Fruit fly (Drosophila melanogaster) whole organism, embryonic: ENCODE measurements around the gene CG7509.

Source experiments
- Adf1 ChIP-seq: fragments of 200-800 bp; sonication (Bioruptor generic); IDR thresholded peaks from 2 replicates; pipeline ENCODE4 v1.3.6; 2022; ENCODE audit warnings: missing biosample characterization, missing genetic modification characterization
- Atf6 ChIP-seq: fragments of 200-800 bp; sonication (Bioruptor generic); IDR thresholded peaks from 2 replicates; pipeline ENCODE4 v1.3.6; 2022; ENCODE audit warnings: missing biosample characterization, missing genetic modification characterization
- CG10654 ChIP-seq: fragments of 200-800 bp; sonication (Bioruptor generic); optimal IDR thresholded peaks from 2 replicates; lab custom pipeline; 2016; ENCODE audit warnings: missing biosample characterization, missing genetic modification characterization
- CG12942 ChIP-seq: fragments of 200-800 bp; sonication (Bioruptor generic); optimal IDR thresholded peaks from 3 replicates; lab custom pipeline; 2016; ENCODE audit warnings: missing biosample characterization, missing genetic modification characterization
- CG13287 ChIP-seq: fragments of 200-800 bp; sonication (Bioruptor generic); IDR thresholded peaks from 2 replicates; pipeline ENCODE4 v1.3.6; 2022; ENCODE audit warnings: missing biosample characterization, missing genetic modification characterization; ENCODE audit not compliant: partially characterized antibody
- CG13424 ChIP-seq: fragments of 200-800 bp; sonication (Bioruptor generic); optimal IDR thresholded peaks from 2 replicates; lab custom pipeline; 2019; ENCODE audit warnings: missing biosample characterization, mild to moderate bottlenecking, missing genetic modification characterization, moderate library complexity
- CG15696 ChIP-seq: fragments of 200-800 bp; sonication (Bioruptor generic); optimal IDR thresholded peaks from 2 replicates; lab custom pipeline; 2019; ENCODE audit warnings: missing biosample characterization, mild to moderate bottlenecking, missing genetic modification characterization, moderate library complexity
- CG16813 ChIP-seq: fragments of 200-800 bp; sonication (Bioruptor generic); IDR thresholded peaks from 3 replicates; pipeline ENCODE4 v1.3.6; 2022; ENCODE audit warnings: missing biosample characterization, missing genetic modification characterization; ENCODE audit not compliant: partially characterized antibody
- CG17829 ChIP-seq: fragments of 200-800 bp; optimal IDR thresholded peaks from 2 replicates; lab custom pipeline; 2019; ENCODE audit warnings: missing biosample characterization, mild to moderate bottlenecking, missing genetic modification characterization, moderate library complexity
- CG30020 ChIP-seq: fragments of 200-800 bp; optimal IDR thresholded peaks from 2 replicates; lab custom pipeline; 2019; ENCODE audit warnings: missing biosample characterization, mild to moderate bottlenecking, missing genetic modification characterization, moderate library complexity
- CG32772 ChIP-seq: fragments of 200-800 bp; sonication (Bioruptor generic); IDR thresholded peaks from 2 replicates; pipeline ENCODE4 v1.3.6; 2022; ENCODE audit warnings: missing biosample characterization, missing genetic modification characterization
- CG3847 ChIP-seq: fragments of 200-800 bp; sonication (Bioruptor generic); IDR thresholded peaks from 2 replicates; pipeline ENCODE4 v1.3.6; 2022; ENCODE audit warnings: missing biosample characterization, missing genetic modification characterization
- CG43689 ChIP-seq: fragments of 200-800 bp; sonication (Bioruptor generic); IDR thresholded peaks from 2 replicates; pipeline ENCODE4 v1.3.6; 2022; ENCODE audit warnings: missing biosample characterization, missing genetic modification characterization
- CG4820 ChIP-seq: fragments of 200-800 bp; sonication (Bioruptor generic); optimal IDR thresholded peaks from 3 replicates; lab custom pipeline; 2016; ENCODE audit warnings: missing biosample characterization, missing genetic modification characterization
- CG6791 ChIP-seq: fragments of 200-800 bp; sonication (Bioruptor generic); IDR thresholded peaks from 3 replicates; pipeline ENCODE4 v1.3.6; 2022; ENCODE audit warnings: missing biosample characterization, missing genetic modification characterization; ENCODE audit not compliant: partially characterized antibody
- CG7271 ChIP-seq: fragments of 200-800 bp; sonication (Bioruptor generic); optimal IDR thresholded peaks from 2 replicates; lab custom pipeline; 2018; ENCODE audit warnings: missing biosample characterization, mild to moderate bottlenecking, missing genetic modification characterization, moderate library complexity
- CG7786 ChIP-seq: fragments of 200-800 bp; sonication (Bioruptor generic); optimal IDR thresholded peaks from 2 replicates; lab custom pipeline; 2016; ENCODE audit warnings: missing biosample characterization, missing genetic modification characterization
- CG7839 ChIP-seq: fragments of 200-800 bp; sonication (Bioruptor generic); optimal IDR thresholded peaks from 3 replicates; lab custom pipeline; 2018; ENCODE audit warnings: missing biosample characterization, mild to moderate bottlenecking, missing genetic modification characterization, moderate library complexity
- CG9797 ChIP-seq: fragments of 200-800 bp; sonication (Bioruptor generic); optimal IDR thresholded peaks from 3 replicates; lab custom pipeline; 2018; ENCODE audit warnings: missing biosample characterization, mild to moderate bottlenecking, missing genetic modification characterization
- CG9932 ChIP-seq: fragments of 200-800 bp; sonication (Bioruptor generic); IDR thresholded peaks from 2 replicates; pipeline ENCODE4 v1.3.6; 2022; ENCODE audit warnings: missing biosample characterization, missing genetic modification characterization
- Dbx ChIP-seq: fragments of 200-800 bp; sonication (Bioruptor generic); IDR thresholded peaks from 3 replicates; pipeline ENCODE4 v1.3.6; 2022; ENCODE audit warnings: missing biosample characterization, missing genetic modification characterization
- Deaf1 ChIP-seq: fragments of 200-800 bp; optimal IDR thresholded peaks from 3 replicates; lab custom pipeline; 2019; ENCODE audit warnings: missing biosample characterization, mild to moderate bottlenecking, missing genetic modification characterization, moderate library complexity
- Elba2 ChIP-seq: fragments of 200-800 bp; sonication (Bioruptor generic); optimal IDR thresholded peaks from 3 replicates; lab custom pipeline; 2016; ENCODE audit warnings: missing biosample characterization, missing genetic modification characterization
- Hr3 ChIP-seq: fragments of 200-800 bp; sonication (Bioruptor generic); optimal IDR thresholded peaks from 3 replicates; lab custom pipeline; 2016; ENCODE audit warnings: missing biosample characterization, missing genetic modification characterization
- MESR4 ChIP-seq: fragments of 200-800 bp; sonication (Bioruptor generic); optimal IDR thresholded peaks from 2 replicates; lab custom pipeline; 2018; ENCODE audit warnings: missing biosample characterization, mild to moderate bottlenecking, missing genetic modification characterization, moderate library complexity
- Mes4 ChIP-seq: fragments of 200-800 bp; sonication (Bioruptor generic); optimal IDR thresholded peaks from 2 replicates; lab custom pipeline; 2016; ENCODE audit warnings: missing biosample characterization, missing genetic modification characterization
- NC2α ChIP-seq: fragments of 200-800 bp; sonication (Bioruptor generic); optimal IDR thresholded peaks from 2 replicates; lab custom pipeline; 2016; ENCODE audit warnings: missing biosample characterization, missing genetic modification characterization
- Rfx ChIP-seq: fragments of 200-800 bp; sonication (Bioruptor generic); IDR thresholded peaks from 2 replicates; pipeline ENCODE4 v1.3.6; 2022; ENCODE audit warnings: missing biosample characterization, missing genetic modification characterization
- Side ChIP-seq: fragments of 200-800 bp; sonication (Bioruptor generic); optimal IDR thresholded peaks from 2 replicates; lab custom pipeline; 2016; ENCODE audit warnings: missing biosample characterization, missing genetic modification characterization
- ara ChIP-seq: fragments of 200-800 bp; sonication (Bioruptor generic); IDR thresholded peaks from 2 replicates; pipeline ENCODE4 v1.3.6; 2022; ENCODE audit warnings: missing biosample characterization, missing genetic modification characterization
- bbx ChIP-seq: fragments of 200-800 bp; sonication (Bioruptor generic); IDR thresholded peaks from 2 replicates; pipeline ENCODE4 v1.3.6; 2022; ENCODE audit warnings: missing biosample characterization, missing genetic modification characterization; ENCODE audit not compliant: partially characterized antibody
- cad ChIP-seq: fragments of >200 bp; optimal IDR thresholded peaks from 2 replicates; lab custom pipeline; 2017; ENCODE audit warnings: missing biosample characterization, missing genetic modification characterization
- chif ChIP-seq, 2 experiments: fragments of 200-800 bp; sonication (Bioruptor generic); optimal IDR thresholded peaks; 3 replicates each; lab custom pipeline; 2016; ENCODE audit warnings: missing biosample characterization in 2 of 2, missing genetic modification characterization in 2 of 2
- dmrt11E ChIP-seq: fragments of 200-800 bp; sonication (Bioruptor generic); optimal IDR thresholded peaks from 3 replicates; lab custom pipeline; 2018; ENCODE audit warnings: missing biosample characterization, mild to moderate bottlenecking, missing genetic modification characterization, moderate library complexity
- eyg ChIP-seq: fragments of 200-800 bp; sonication (Bioruptor generic); optimal IDR thresholded peaks from 3 replicates; lab custom pipeline; 2016; ENCODE audit warnings: missing biosample characterization, missing genetic modification characterization
- insv ChIP-seq, 2 experiments: fragments of 200-800 bp; sonication (Bioruptor generic); optimal IDR thresholded peaks; 3 replicates each; lab custom pipeline; 2016 to 2018; ENCODE audit warnings: missing biosample characterization in 2 of 2, missing genetic modification characterization in 2 of 2
- jumu ChIP-seq: fragments of 200-800 bp; sonication (Bioruptor generic); optimal IDR thresholded peaks from 3 replicates; lab custom pipeline; 2016; ENCODE audit warnings: missing biosample characterization, missing genetic modification characterization
- kni ChIP-seq: fragments of 200-800 bp; sonication (Bioruptor generic); optimal IDR thresholded peaks from 3 replicates; lab custom pipeline; 2017; ENCODE audit warnings: mild to moderate bottlenecking, missing biosample characterization, missing genetic modification reagents, missing genetic modification characterization
- knrl ChIP-seq: fragments of 200-800 bp; sonication (Bioruptor generic); IDR thresholded peaks from 3 replicates; pipeline ENCODE4 v1.3.6; 2022; ENCODE audit warnings: missing biosample characterization, missing genetic modification characterization; ENCODE audit not compliant: partially characterized antibody
- lbe ChIP-seq: fragments of 200-800 bp; sonication (Bioruptor generic); optimal IDR thresholded peaks from 2 replicates; lab custom pipeline; 2016; ENCODE audit warnings: missing biosample characterization, mild to moderate bottlenecking, missing genetic modification characterization
- mam ChIP-seq: fragments of 200-800 bp; sonication (Bioruptor generic); optimal IDR thresholded peaks from 3 replicates; lab custom pipeline; 2016; ENCODE audit warnings: missing biosample characterization, missing genetic modification characterization
- p53 ChIP-seq: fragments of 200-800 bp; sonication (Bioruptor generic); optimal IDR thresholded peaks from 2 replicates; lab custom pipeline; 2016; ENCODE audit warnings: missing biosample characterization, missing genetic modification characterization
- repo ChIP-seq: fragments of 200-800 bp; sonication (Bioruptor generic); optimal IDR thresholded peaks from 2 replicates; lab custom pipeline; 2016; ENCODE audit warnings: missing biosample characterization, missing genetic modification characterization
- slbo ChIP-seq: fragments of 200-800 bp; sonication (Bioruptor generic); IDR thresholded peaks from 2 replicates; pipeline ENCODE4 v1.3.6; 2022; ENCODE audit warnings: missing biosample characterization, missing genetic modification characterization
- stwl ChIP-seq: fragments of 200-800 bp; sonication (Bioruptor generic); optimal IDR thresholded peaks from 3 replicates; lab custom pipeline; 2018; ENCODE audit warnings: missing biosample characterization, mild to moderate bottlenecking, missing genetic modification characterization, moderate library complexity
- tin ChIP-seq: fragments of 200-800 bp; sonication (Bioruptor generic); optimal IDR thresholded peaks from 3 replicates; lab custom pipeline; 2016; ENCODE audit warnings: missing biosample characterization, missing genetic modification characterization
- tna ChIP-seq: fragments of 200-800 bp; sonication (Bioruptor generic); IDR thresholded peaks from 2 replicates; pipeline ENCODE4 v1.3.6; 2022; ENCODE audit warnings: missing biosample characterization, missing genetic modification characterization; ENCODE audit not compliant: partially characterized antibody
- yki ChIP-seq: fragments of >200 bp; optimal IDR thresholded peaks from 3 replicates; lab custom pipeline; 2018
- zen2 ChIP-seq: fragments of 200-800 bp; sonication (Bioruptor generic); IDR thresholded peaks from 3 replicates; pipeline ENCODE4 v1.3.6; 2022; ENCODE audit warnings: missing biosample characterization, missing genetic modification characterization; ENCODE audit not compliant: partially characterized antibody

The CG7509 gene

DNA sequence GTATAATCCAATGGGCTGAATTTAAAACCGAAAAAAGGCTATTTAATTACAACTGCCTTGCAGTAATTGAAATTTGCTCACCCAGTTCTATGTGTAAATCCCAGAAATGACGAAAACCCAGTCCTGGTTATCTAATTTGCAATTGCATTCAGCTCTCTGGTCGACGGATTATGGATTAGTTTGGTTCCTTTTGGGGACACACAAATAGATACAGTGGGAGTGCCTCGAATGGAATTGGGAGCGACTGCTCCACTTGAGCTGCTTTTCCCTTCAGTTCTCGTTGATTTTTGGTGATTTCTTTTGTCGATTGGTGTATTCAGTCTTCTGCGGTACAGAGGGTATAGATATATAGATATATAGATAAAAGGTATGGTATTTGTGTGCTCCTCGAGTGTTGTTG is 28.4 kb upstream of the CG7509 start, which contains the start of gene CG13708 (continued):
- TF ChIP-seq zen2 (GFP tag; lab: Robert Waterston, UW), result no peak
- TF ChIP-seq Side, result no peak

DNA sequence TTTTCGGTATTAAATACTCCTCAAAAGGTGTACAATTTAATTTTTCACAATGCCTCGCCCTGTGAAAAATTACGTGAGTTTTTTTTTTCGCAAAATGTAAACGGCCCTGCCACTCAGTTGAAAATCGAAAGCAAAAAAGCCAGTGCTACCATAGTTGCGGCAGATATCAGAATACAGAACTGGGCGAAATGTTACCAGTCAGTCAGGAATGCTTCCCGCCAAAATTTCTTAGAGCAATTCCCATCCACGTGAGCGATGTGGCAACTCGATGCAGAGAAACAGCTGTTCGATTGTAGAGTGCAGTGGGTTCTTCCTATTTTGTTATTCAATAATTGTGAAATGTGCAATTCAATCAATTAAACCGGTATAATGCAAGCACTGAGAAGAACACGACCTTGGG is 20.5 kb upstream of the CG7509 start, which contains the start of the genes Dhc64C and LeuRS-m:
Dhc64C (minus strand) TSS at position 104 of the 400 bp plus-strand sequence.
LeuRS-m (plus strand) TSS at position 270 of the 400 bp plus-strand sequence.
- TF ChIP-seq CG16813 (GFP tag; lab: Robert Waterston, UW), result peak; percentile 74
- no peak for TF ChIP-seq yki
- TF ChIP-seq eyg, result peak; percentile 28
- peak; percentile 83 for TF ChIP-seq CG6791 (GFP tag; lab: Robert Waterston, UW)
- no peak for TF ChIP-seq Atf6 (GFP tag; lab: Robert Waterston, UW)
- peak; percentile 69 for TF ChIP-seq CG9932 (GFP tag; lab: Robert Waterston, UW)
- no peak for TF ChIP-seq CG7271
- peak; percentile 44 for TF ChIP-seq CG17829
- TF ChIP-seq stwl (tag; lab: Kevin White, UChicago), result peak; percentile 96
- no peak for TF ChIP-seq CG43689 (GFP tag; lab: Robert Waterston, UW)
- TF ChIP-seq ara (GFP tag; lab: Robert Waterston, UW), result peak; percentile 13; the same call in 1 of the 2 replicates
- TF ChIP-seq insv (GFP tag; optimal IDR thresholded peaks at IDR 0.05; lab: Kevin White, UChicago), result peak in 1 of 2 experiments; percentile 81
- TF ChIP-seq tin (GFP tag; lab: Kevin White, UChicago), result peak; percentile 38
- TF ChIP-seq CG10654 (GFP tag; lab: Kevin White, UChicago), result no peak
- TF ChIP-seq CG4820 (GFP tag; lab: Kevin White, UChicago), result peak; percentile 0
- peak; percentile 51 for TF ChIP-seq CG7786 (GFP tag; lab: Kevin White, UChicago)
- peak; percentile 64 for TF ChIP-seq repo (GFP tag; lab: Kevin White, UChicago)
- 0 out of 3 replicates have a peak, but pooled peaks have one; percentile 40 for TF ChIP-seq Dbx (GFP tag; lab: Robert Waterston, UW)
- peak; percentile 69 for TF ChIP-seq Rfx (GFP tag; lab: Robert Waterston, UW)
- no peak for TF ChIP-seq Deaf1
- no peak for TF ChIP-seq NC2α (GFP tag; lab: Kevin White, UChicago)
- peak; percentile 55 for TF ChIP-seq slbo (GFP tag; lab: Robert Waterston, UW)
- TF ChIP-seq CG32772, result peak; percentile 54; the same call in 1 of the 2 replicates
- peak; percentile 52 for TF ChIP-seq mam (GFP tag; lab: Kevin White, UChicago)
- TF ChIP-seq lbe (GFP tag; lab: Kevin White, UChicago), result no peak
- TF ChIP-seq jumu, result peak; percentile 49
- peak; percentile 33 for TF ChIP-seq Mes4 (GFP tag; lab: Kevin White, UChicago)
- peak; percentile 58 for TF ChIP-seq MESR4 (GFP tag; lab: Kevin White, UChicago)
- peak; percentile 3 for TF ChIP-seq CG15696 (tag; lab: Kevin White, UChicago)
- TF ChIP-seq bbx (GFP tag; lab: Robert Waterston, UW), result peak; percentile 72
- TF ChIP-seq kni, result peak; percentile 17
- TF ChIP-seq Elba2 (GFP tag; lab: Kevin White, UChicago), result peak; percentile 77
- TF ChIP-seq cad (GFP tag; lab: Kevin White, UChicago), result no peak
- TF ChIP-seq tna, result peak; percentile 40; the same call in 1 of the 2 replicates
- peak; percentile 47 for TF ChIP-seq p53
- TF ChIP-seq CG30020 (tag; lab: Kevin White, UChicago), result no peak
- TF ChIP-seq CG9797 (GFP tag; lab: Kevin White, UChicago), result peak; percentile 42
- peak; percentile 93 for TF ChIP-seq CG3847 (GFP tag; lab: Robert Waterston, UW)
- peak; percentile 27 for TF ChIP-seq CG13424 (tag; lab: Kevin White, UChicago)
- TF ChIP-seq chif (GFP tag; optimal IDR thresholded peaks at IDR 0.05; lab: Kevin White, UChicago), result peak in 1 of 2 experiments; percentile 24
- TF ChIP-seq CG12942 (GFP tag; lab: Kevin White, UChicago), result peak; percentile 3
- peak; percentile 6 for TF ChIP-seq CG7839 (tag; lab: Kevin White, UChicago)
- no peak for TF ChIP-seq Adf1 (GFP tag; lab: Robert Waterston, UW)
- TF ChIP-seq CG13287 (GFP tag; lab: Robert Waterston, UW), result peak; percentile 69
- TF ChIP-seq knrl (GFP tag; lab: Robert Waterston, UW), result peak; percentile 69
- TF ChIP-seq Hr3, result no peak
- TF ChIP-seq dmrt11E (tag; lab: Kevin White, UChicago), result peak; percentile 7
